Fruit fly (Drosophila melanogaster): Measurements from ENCODE around the gene pav.

pav gene

DNA sequence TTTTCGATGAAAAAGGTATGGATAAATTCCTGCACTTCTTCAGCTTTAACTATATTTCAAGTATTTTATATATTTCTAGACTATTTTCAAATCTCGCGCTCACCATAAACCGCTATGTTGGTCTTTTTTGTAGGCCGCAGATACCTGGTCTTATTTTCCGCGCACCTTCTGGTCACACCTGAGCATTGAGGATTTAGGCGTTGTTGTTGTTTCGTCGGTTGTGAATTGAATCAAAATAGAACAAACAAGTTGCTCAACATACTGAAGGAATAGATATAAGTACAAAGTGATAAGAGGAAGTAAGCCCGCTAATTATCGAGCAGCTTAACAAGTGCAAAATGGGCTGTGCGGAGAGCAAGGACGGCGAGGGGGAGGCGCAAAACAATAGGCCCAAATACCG is 35.3 kb downstream of the pav start, which contains the start of gene Ctl1:
Ctl1 (plus strand) TSS at position 167 of the 400 bp plus-strand sequence.
- TF ChIP-seq CG17801 (GFP tag; optimal IDR thresholded peaks at IDR 0.05; ENCODE audit: partially characterized antibody): no peak

DNA sequence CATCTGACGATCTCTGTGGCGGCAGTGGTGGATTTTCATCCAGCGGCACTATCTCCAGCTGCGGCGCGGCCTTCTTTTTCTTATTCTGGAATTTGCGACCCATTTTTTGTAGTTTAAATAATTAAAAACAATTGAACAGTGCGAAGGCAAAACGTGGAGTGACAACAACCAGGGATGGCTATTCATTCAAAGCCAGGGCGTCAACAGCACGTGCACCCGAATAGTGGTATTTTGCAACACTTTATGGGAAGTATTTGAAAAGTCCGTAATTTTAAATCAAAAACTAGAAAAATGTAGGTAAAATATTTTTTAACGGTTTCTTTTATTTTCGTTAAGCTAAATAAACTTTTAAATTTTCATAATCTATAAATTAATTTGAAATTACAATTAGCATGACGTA is 40.1 kb downstream of the pav start, which contains the start of gene CG11583:
CG11583 (minus strand) TSS at position 191 of the 400 bp plus-strand sequence.
- TF ChIP-seq CG17801 (GFP tag; optimal IDR thresholded peaks at IDR 0.05; ENCODE audit: partially characterized antibody): peak; percentile 60

DNA sequence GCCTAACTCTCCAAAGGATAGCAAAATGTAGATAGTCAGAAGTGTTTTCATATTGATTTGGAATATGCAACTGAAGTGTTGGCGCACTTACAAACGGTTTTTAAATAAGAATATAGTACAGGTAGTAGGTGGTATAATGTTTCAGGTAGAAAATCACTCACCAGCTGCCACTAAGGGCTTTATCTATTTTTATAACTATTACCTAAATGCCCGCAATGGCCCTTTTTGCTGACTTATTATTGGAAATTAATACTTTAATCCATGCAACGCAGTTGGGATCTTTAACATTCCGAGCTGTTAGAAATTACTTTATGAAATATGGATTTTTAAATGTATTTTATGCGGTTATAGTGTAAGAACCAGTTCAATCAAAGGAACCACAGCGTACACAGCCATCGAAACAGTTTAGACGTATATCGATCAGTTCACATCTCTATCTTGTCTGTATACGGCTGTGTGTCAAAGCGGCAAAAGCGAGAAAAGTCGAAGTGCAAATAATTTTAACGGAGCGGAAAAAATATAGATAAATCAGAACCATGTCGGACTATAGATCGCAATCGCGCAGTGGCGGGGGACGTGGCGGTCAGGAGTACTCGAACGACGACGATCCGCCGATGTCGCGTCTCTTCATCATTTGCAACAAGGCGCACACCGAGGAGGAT is 41.0 kb downstream of the pav start, which contains the start of the genes srw and CG1316:
srw (minus strand) TSS at position 51 of the 662 bp plus-strand sequence.
CG1316 (plus strand) TSS at position 424 of the 662 bp plus-strand sequence.
- TF ChIP-seq CG17801 (GFP tag; optimal IDR thresholded peaks at IDR 0.05; ENCODE audit: partially characterized antibody): peak; percentile 47

DNA sequence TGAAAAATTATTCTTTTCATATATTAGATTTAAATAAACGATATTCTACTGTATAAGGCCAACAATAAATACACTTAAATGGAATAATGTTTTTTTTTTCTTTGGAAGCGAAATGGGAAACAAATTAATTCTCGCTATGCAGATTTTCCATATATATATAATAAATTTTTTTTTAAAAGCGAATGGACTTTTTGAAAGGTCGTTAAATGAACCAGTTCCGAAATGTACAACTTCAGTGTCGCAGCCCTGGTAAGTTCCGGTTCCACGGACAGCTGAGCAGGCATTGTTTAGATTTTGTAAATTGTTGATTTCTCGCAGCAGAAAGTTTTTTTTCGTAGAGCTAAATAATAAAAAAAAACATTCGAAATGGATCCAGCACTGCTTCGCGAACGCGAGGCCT is 44.2 kb downstream of the pav start, which contains the start of gene TfIIEbeta:
TfIIEbeta (plus strand) TSS at position 255 of the 400 bp plus-strand sequence.
- TF ChIP-seq CG17801 (GFP tag; optimal IDR thresholded peaks at IDR 0.05; ENCODE audit: partially characterized antibody): no peak

DNA sequence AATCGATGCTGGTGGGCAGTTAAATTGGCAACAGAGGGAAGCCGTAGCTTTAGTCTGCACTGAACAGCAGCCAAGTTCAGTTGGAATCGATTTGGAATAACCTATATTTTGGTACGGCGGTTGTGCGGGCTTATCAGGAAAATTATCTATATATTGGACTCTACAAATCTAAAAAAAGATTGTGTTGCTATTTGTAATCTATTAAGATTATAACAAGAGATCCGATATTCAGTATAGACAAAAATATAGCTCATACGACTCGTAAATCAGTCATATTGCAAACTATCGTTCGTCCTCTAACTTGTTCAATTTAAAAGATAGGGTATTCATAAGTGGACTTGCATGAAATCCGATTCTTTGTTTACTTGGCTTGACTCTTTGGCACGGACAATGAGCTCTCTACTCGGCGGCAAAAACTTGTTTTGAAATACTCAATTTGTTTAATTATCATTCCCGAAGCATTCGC is 46.1 kb downstream of the pav start, which contains the start of gene Hexo1:
Hexo1 (plus strand) TSS at position 51 of the 466 bp plus-strand sequence.
- peak; percentile 16 for TF ChIP-seq CG17801 (GFP tag; optimal IDR thresholded peaks at IDR 0.05; ENCODE audit: partially characterized antibody)

DNA sequence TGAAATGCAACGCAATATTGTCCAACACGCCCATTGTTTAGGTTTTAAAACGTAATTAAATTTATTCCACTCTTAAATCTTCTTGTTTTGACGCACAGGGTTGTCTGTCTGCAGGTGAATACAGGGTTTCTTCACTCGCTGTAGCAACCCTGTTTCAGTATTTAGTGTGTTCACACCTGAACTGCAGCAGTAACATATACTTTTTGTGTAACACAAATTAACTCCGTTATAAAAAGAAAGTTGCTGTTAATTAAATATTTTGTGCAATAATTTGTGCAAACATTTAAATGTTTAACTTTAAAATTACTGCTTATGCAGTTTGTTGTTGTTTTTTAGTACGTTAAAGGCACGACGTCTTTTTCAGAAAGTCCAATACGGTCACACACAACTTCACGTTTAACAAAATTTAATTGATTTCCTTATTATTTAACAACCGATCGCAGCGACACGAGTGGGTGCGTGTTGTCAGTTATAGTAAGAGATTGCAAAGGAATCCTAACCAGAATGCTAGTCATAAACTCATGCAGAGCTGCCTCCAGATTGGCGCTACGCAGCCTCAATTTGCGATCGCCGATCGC is 49.7 kb downstream of the pav start, which contains the start of the genes CG15012 and Fdx2:
CG15012 (minus strand) TSS at position 127 of the 578 bp plus-strand sequence.
Fdx2 (plus strand) TSS at position 363 of the 578 bp plus-strand sequence.
- TF ChIP-seq CG17801 (GFP tag; optimal IDR thresholded peaks at IDR 0.05; ENCODE audit: partially characterized antibody): peak; percentile 64

DNA sequence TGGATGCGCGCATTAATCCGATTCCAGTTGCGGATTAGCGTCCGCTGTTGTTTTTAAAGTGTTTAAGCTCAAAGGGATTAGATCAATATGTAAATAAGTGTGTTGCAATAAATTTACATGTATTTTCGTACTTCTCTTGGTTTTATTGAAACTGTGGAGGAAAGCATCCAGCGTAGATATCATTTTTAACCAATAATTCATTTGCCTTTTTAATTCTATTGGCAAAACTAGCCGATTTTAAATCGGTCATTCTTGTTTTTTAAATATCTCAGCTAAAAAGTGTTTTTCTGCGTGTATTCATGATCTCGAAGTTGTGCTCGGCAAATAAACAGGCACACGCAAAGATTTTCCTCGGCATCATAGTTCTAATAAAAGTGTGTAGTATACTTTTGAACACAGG is 50.8 kb downstream of the pav start:
- TF ChIP-seq CG17801 (GFP tag; optimal IDR thresholded peaks at IDR 0.05; ENCODE audit: partially characterized antibody): no peak

DNA sequence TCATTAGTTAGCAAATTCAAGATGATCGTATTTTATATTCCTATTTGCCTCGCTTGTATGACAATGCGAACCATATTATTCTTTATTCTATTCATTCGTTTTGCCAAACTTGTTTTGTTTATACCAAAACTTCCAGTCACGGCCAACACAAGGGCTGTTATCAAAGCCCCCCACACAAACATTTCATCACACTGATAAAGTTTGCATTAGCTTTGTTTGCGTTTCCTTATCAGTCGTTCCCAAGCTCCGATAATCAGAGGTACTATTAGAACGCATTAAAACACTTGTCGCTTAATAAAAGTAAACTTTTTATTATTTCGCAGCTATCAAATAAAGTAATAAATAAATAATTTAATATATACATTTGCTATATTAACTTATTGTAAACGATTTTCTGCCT is 51.2 kb downstream of the pav start:
- TF ChIP-seq CG17801 (GFP tag; optimal IDR thresholded peaks at IDR 0.05; ENCODE audit: partially characterized antibody): peak; percentile 20

Data from ovary, adult (tissue).